Worm (Caenorhabditis elegans) whole organism, L1 larva: ENCODE results near the gene C13F10.8.

ENCODE experiments used
- C04F5.9 ChIP-seq: sonication (generic microtip); optimal IDR thresholded peaks from 2 replicates; lab custom pipeline; 2016; ENCODE audit warnings: missing genetic modification characterization, missing compliant biosample characterization
- efl-1 ChIP-seq, 4 experiments: fragments of 150-350 bp; optimal IDR thresholded peaks in 3 of 4; peaks in 1 of 4; 1 replicate in 1 of 4; 2 replicates in 3 of 4; lab custom pipeline; 2014; ENCODE audit warnings: missing biosample characterization in 2 of 4, missing genetic modification characterization in 2 of 4, missing genetic modification reagents in 2 of 4
- grh-1 ChIP-seq: fragments of 200-800 bp; sonication (Bioruptor generic); IDR thresholded peaks from 2 replicates; pipeline ENCODE4 v1.3.6; 2022; ENCODE audit warnings: missing genetic modification reagents, missing genetic modification characterization, missing compliant biosample characterization
- mab-9 ChIP-seq: fragments of 200-800 bp; sonication (Bioruptor generic); IDR thresholded peaks from 2 replicates; pipeline ENCODE4 v1.3.6; 2022; ENCODE audit warnings: missing genetic modification reagents, missing genetic modification characterization, missing compliant biosample characterization
- mep-1 ChIP-seq: fragments of 150-350 bp; optimal IDR thresholded peaks from 2 replicates; lab custom pipeline; 2014; ENCODE audit warnings: missing biosample characterization, missing genetic modification characterization
- nhr-11 ChIP-seq: fragments of 150-350 bp; optimal IDR thresholded peaks from 2 replicates; lab custom pipeline; 2014; ENCODE audit warnings: missing biosample characterization, missing genetic modification characterization
- nhr-90 ChIP-seq: sonication (generic microtip); optimal IDR thresholded peaks from 2 replicates; lab custom pipeline; 2016; ENCODE audit warnings: mild to moderate bottlenecking, missing genetic modification characterization, missing compliant biosample characterization; ENCODE audit not compliant: poor library complexity
- skn-1 ChIP-seq: fragments of 150-350 bp; optimal IDR thresholded peaks from 2 replicates; lab custom pipeline; 2014; ENCODE audit warnings: missing biosample characterization, missing genetic modification characterization
- snpc-4 ChIP-seq: fragments of 150-350 bp; optimal IDR thresholded peaks from 2 replicates; lab custom pipeline; 2014; ENCODE audit warnings: missing biosample characterization, missing genetic modification characterization
- unc-62 ChIP-seq: fragments of 150-350 bp; optimal IDR thresholded peaks from 2 replicates; lab custom pipeline; 2014; ENCODE audit warnings: missing biosample characterization, missing genetic modification reagents, missing genetic modification characterization

DNA sequence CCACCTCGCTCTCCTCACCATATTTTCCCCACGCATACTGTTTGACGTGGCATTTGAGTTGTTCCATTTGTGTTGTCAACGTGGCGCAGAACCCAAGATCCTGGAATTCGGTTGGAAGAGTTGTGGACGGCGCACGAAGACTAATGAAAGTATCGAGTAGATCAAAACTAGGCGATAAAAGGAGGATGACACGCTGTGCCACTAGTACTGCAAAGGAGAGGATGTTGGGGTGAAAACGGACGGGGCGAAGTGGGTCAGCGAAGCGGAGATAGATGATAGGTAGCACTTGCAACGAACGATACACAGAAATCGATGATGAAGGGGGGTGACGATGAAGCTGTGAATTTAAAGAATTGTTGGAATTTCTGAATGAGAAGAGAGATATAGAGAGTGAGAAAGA is 26.1 kb upstream of the C13F10.8 start, which contains the start of gene C05C8.7:
- TF ChIP-seq skn-1 (no peak), unc-62 (GFP tag; lab: Kevin White, UChicago) (no peak), snpc-4 (tag; lab: Kevin White, UChicago) (no peak), grh-1 (no peak), nhr-90 (tag; lab: Kevin White, UChicago) (no peak), efl-1 (optimal IDR thresholded peaks at IDR 0.05; lab: Kevin White, UChicago) (no peak), efl-1 (GFP tag; optimal IDR thresholded peaks at IDR 0.05 in 1 of 2; lab: Kevin White, UChicago) (no peak), mep-1 (tag; lab: Kevin White, UChicago) (no peak), nhr-11 (tag; lab: Kevin White, UChicago) (no peak), C04F5.9 (tag; lab: Kevin White, UChicago) (no peak), mab-9 (GFP tag; lab: Robert Waterston, UW) (no peak)
